Worm (Caenorhabditis elegans): ENCODE data around the gene irld-23.

The irld-23 gene

ce11 chrX:17100656-17101055 lies 20.2 kb upstream of the irld-23 start, which contains the start of gene lido-2:
Gene lido-2, minus strand, starts transcription at chrX:17100756.
- TF ChIP-seq T20F7.1 (GFP tag; optimal IDR thresholded peaks at IDR 0.05), result no peak
- TF ChIP-seq php-3 (GFP tag; IDR thresholded peaks at IDR 0.05), result no peak
- TF ChIP-seq spr-3 (GFP tag; optimal IDR thresholded peaks at IDR 0.05), result no peak

ce11 chrX:17096508-17097234 lies 16.2 kb upstream of the irld-23 start, which contains the start of gene lido-1:
Gene lido-1, minus strand, starts transcription at chrX:17096558.
- TF ChIP-seq php-3 (GFP tag; IDR thresholded peaks at IDR 0.05) (no peak), fos-1 (tag; optimal IDR thresholded peaks at IDR 0.05) (no peak), Y5F2A.4 (GFP tag; optimal IDR thresholded peaks at IDR 0.05) (no peak), egl-43 (GFP tag; IDR thresholded peaks at IDR 0.05) (no peak), nhr-10 (tag; optimal IDR thresholded peaks at IDR 0.05) (no peak), dmd-8 (GFP tag; IDR thresholded peaks at IDR 0.05) (no peak), jun-1 (tag; optimal IDR thresholded peaks at IDR 0.05) (no peak), tra-1 (GFP tag; IDR thresholded peaks at IDR 0.05) (no peak), hmg-1.1 (GFP tag; IDR thresholded peaks at IDR 0.05) (no peak), arid-1 (GFP tag; conservative IDR thresholded peaks at IDR 0.05) (no peak), lir-3 (tag; optimal IDR thresholded peaks at IDR 0.05) (no peak), lim-7 (GFP tag; IDR thresholded peaks at IDR 0.05) (no peak), ctbp-1 (GFP tag; IDR thresholded peaks at IDR 0.05) (no peak), nhr-11 (tag; optimal IDR thresholded peaks at IDR 0.05) (no peak), madf-9 (GFP tag; conservative IDR thresholded peaks at IDR 0.05) (no peak), tag-97 (GFP tag; IDR thresholded peaks at IDR 0.05) (no peak), zfp-3 (GFP tag; conservative IDR thresholded peaks at IDR 0.05) (no peak)

- TF ChIP-seq nhr-25 (tag; optimal IDR thresholded peaks at IDR 0.05; ENCODE audit: borderline replicate concordance, insufficient read depth) (no peak), aha-1 (tag) (peak; percentile 80)
These were observed 12.7 kb upstream of the irld-23 start, which contains the start of gene C08A9.3 for ce11 chrX:17093199-17093598. Gene C08A9.3, minus strand, starts transcription at chrX:17093299.

ce11 chrX:17092416-17092815 lies 11.9 kb upstream of the irld-23 start, which contains the start of gene sod-3:
Gene sod-3, plus strand, starts transcription at chrX:17092753.
- TF ChIP-seq daf-16 (GFP tag; optimal IDR thresholded peaks at IDR 0.05) (no peak), daf-16 (tag; optimal IDR thresholded peaks at IDR 0.05) (peak; percentile 82), rbr-2 (tag; optimal IDR thresholded peaks at IDR 0.05) (no peak)

- TF ChIP-seq lsy-2 (tag; optimal IDR thresholded peaks at IDR 0.05) (no peak), ZK337.2 (GFP tag; IDR thresholded peaks at IDR 0.05) (no peak), saeg-2 (GFP tag; IDR thresholded peaks at IDR 0.05) (no peak), fkh-10 (GFP tag; optimal IDR thresholded peaks at IDR 0.05) (no peak), egl-27 (tag; optimal IDR thresholded peaks at IDR 0.05) (no peak), mxl-3 (GFP tag; optimal IDR thresholded peaks at IDR 0.05) (no peak), nhr-237 (tag; optimal IDR thresholded peaks at IDR 0.05) (no peak), Y75B8A.6 (GFP tag; IDR thresholded peaks at IDR 0.05) (no peak), unc-130 (GFP tag; optimal IDR thresholded peaks at IDR 0.05) (no peak), lin-39 (tag; optimal IDR thresholded peaks at IDR 0.05) (no peak), Y5F2A.4 (GFP tag; optimal IDR thresholded peaks at IDR 0.05) (no peak), set-16 (GFP tag; IDR thresholded peaks at IDR 0.05) (no peak), F37D6.2 (tag; optimal IDR thresholded peaks at IDR 0.05) (no peak), cey-2 (tag; optimal IDR thresholded peaks at IDR 0.05; ENCODE audit: borderline replicate concordance, insufficient read depth) (no peak), zag-1 (tag; optimal IDR thresholded peaks at IDR 0.05) (no peak), egl-43 (GFP tag; IDR thresholded peaks at IDR 0.05) (no peak), sdz-12 (GFP tag; optimal IDR thresholded peaks at IDR 0.05) (no peak), nhr-41 (GFP tag; IDR thresholded peaks at IDR 0.05) (no peak), ceh-20 (GFP tag; IDR thresholded peaks at IDR 0.05) (no peak)
These were observed 8.4 kb downstream of the irld-23 start, which contains the start of gene C30G4.4 for ce11 chrX:17072088-17072487. Gene C30G4.4, minus strand, starts transcription at chrX:17072188.
